Worm (Caenorhabditis elegans) whole organism, L4 larva: ENCODE results near the gene ttr-20.
A peak's percentile ranks its signal among the peaks of the same experiment; 100 is the strongest.

Experiments used
- F37D6.2 ChIP-seq: sonication (generic microtip); optimal IDR thresholded peaks from 2 replicates; lab custom pipeline; 2016; ENCODE audit warnings: mild to moderate bottlenecking, missing genetic modification characterization, missing compliant biosample characterization
- F49E8.2 ChIP-seq: sonication (generic microtip); optimal IDR thresholded peaks from 2 replicates; lab custom pipeline; 2016; ENCODE audit warnings: missing compliant biosample characterization, mild to moderate bottlenecking, missing genetic modification characterization, borderline replicate concordance
- R02D3.7 ChIP-seq: fragments of 150-350 bp; sonication (generic microtip); optimal IDR thresholded peaks from 3 replicates; lab custom pipeline; 2014; ENCODE audit warnings: missing biosample characterization, missing genetic modification characterization
- T26A8.4 ChIP-seq: fragments of 200-800 bp; sonication (Bioruptor generic); IDR thresholded peaks from 2 replicates; pipeline ENCODE4 v1.3.6; 2022; ENCODE audit warnings: missing genetic modification characterization, missing compliant biosample characterization
- Y75B8A.6 ChIP-seq: fragments of 200-800 bp; sonication (Bioruptor generic); IDR thresholded peaks from 2 replicates; pipeline ENCODE4 v1.3.6; 2022; ENCODE audit warnings: missing genetic modification reagents, missing genetic modification characterization, missing compliant biosample characterization
- aha-1 ChIP-seq: fragments of 150-350 bp; peaks from one replicate; lab custom pipeline; 2014; ENCODE audit warnings: missing biosample characterization, missing genetic modification characterization
- aly-2 ChIP-seq: sonication (generic microtip); optimal IDR thresholded peaks from 2 replicates; lab custom pipeline; 2018; ENCODE audit warnings: missing biosample characterization, missing genetic modification characterization
- ama-1 ChIP-seq: fragments of 150-350 bp; optimal IDR thresholded peaks from 2 replicates; lab custom pipeline; 2014; ENCODE audit warnings: inconsistent platforms, mixed read lengths
- arid-1 ChIP-seq: fragments of 200-800 bp; sonication (Bioruptor generic); conservative IDR thresholded peaks from 2 replicates; pipeline ENCODE4 v1.3.6; 2022; ENCODE audit warnings: missing genetic modification reagents, missing genetic modification characterization, missing compliant biosample characterization
- ceh-20 ChIP-seq: fragments of 200-800 bp; sonication (Bioruptor generic); IDR thresholded peaks from 2 replicates; pipeline ENCODE4 v1.3.6; 2022; ENCODE audit warnings: missing genetic modification reagents, missing genetic modification characterization, missing compliant biosample characterization
- ceh-32 ChIP-seq: sonication (generic microtip); optimal IDR thresholded peaks from 2 replicates; lab custom pipeline; 2016; ENCODE audit warnings: mild to moderate bottlenecking, missing genetic modification characterization, missing compliant biosample characterization; ENCODE audit not compliant: poor library complexity
- ceh-82 ChIP-seq: sonication (generic microtip); optimal IDR thresholded peaks from 2 replicates; lab custom pipeline; 2017; ENCODE audit warnings: missing biosample characterization, missing genetic modification characterization
- ces-1 ChIP-seq: fragments of 150-350 bp; sonication (generic microtip); optimal IDR thresholded peaks from 4 replicates; lab custom pipeline; 2014; ENCODE audit warnings: missing biosample characterization, missing genetic modification reagents, missing genetic modification characterization
- daf-16 ChIP-seq, 3 experiments: sonication (generic microtip); optimal IDR thresholded peaks; 2 replicates each; lab custom pipeline; 2016 to 2017; ENCODE audit warnings: missing genetic modification characterization in 3 of 3, missing genetic modification reagents in 3 of 3, mild to moderate bottlenecking in 2 of 3, missing compliant biosample characterization in 2 of 3, missing biosample characterization in 1 of 3, moderate library complexity in 1 of 3
- duxl-1 ChIP-seq: sonication (generic microtip); optimal IDR thresholded peaks from 2 replicates; lab custom pipeline; 2016; ENCODE audit warnings: mild to moderate bottlenecking, missing genetic modification characterization, moderate library complexity, missing compliant biosample characterization; ENCODE audit not compliant: poor library complexity
- egl-43 ChIP-seq: fragments of 200-800 bp; sonication (Bioruptor generic); IDR thresholded peaks from 2 replicates; pipeline ENCODE4 v1.3.6; 2022; ENCODE audit warnings: missing genetic modification reagents, missing genetic modification characterization, missing compliant biosample characterization
- fos-1 ChIP-seq: fragments of 150-350 bp; optimal IDR thresholded peaks from 2 replicates; lab custom pipeline; 2014; ENCODE audit warnings: missing biosample characterization, missing genetic modification characterization
- hmg-1.1 ChIP-seq: fragments of 200-800 bp; sonication (Bioruptor generic); IDR thresholded peaks from 2 replicates; pipeline ENCODE4 v1.3.6; 2022; ENCODE audit warnings: missing genetic modification reagents, missing genetic modification characterization, missing compliant biosample characterization
- lin-1 ChIP-seq: fragments of 200-800 bp; sonication (Bioruptor generic); IDR thresholded peaks from 2 replicates; pipeline ENCODE4 v1.3.6; 2022; ENCODE audit warnings: missing genetic modification reagents, missing genetic modification characterization, missing compliant biosample characterization
- lin-13 ChIP-seq: fragments of 150-350 bp; optimal IDR thresholded peaks from 2 replicates; lab custom pipeline; 2014; ENCODE audit warnings: missing biosample characterization, missing genetic modification reagents, missing genetic modification characterization
- lsy-2 ChIP-seq, 2 experiments: fragments of 150-350 bp in 1 of 2; sonication (generic microtip) in 1 of 2; optimal IDR thresholded peaks; 2 replicates each; lab custom pipeline; 2014 to 2017; ENCODE audit warnings: missing biosample characterization in 2 of 2, missing genetic modification characterization in 2 of 2
- madf-5 ChIP-seq, 2 experiments: fragments of 200-800 bp; sonication (Bioruptor generic); IDR thresholded peaks; 2 replicates each; pipeline ENCODE4 v1.3.6; 2022; ENCODE audit warnings: missing compliant biosample characterization in 2 of 2, missing genetic modification characterization in 2 of 2
- mdl-1 ChIP-seq, 2 experiments: fragments of 150-350 bp in 1 of 2; sonication (generic microtip) in 1 of 2; optimal IDR thresholded peaks; 2 replicates each; lab custom pipeline; 2014 to 2017; ENCODE audit warnings: missing biosample characterization in 2 of 2, missing genetic modification characterization in 2 of 2
- mdt-29 ChIP-seq: fragments of 200-800 bp; sonication (Bioruptor generic); IDR thresholded peaks from 2 replicates; pipeline ENCODE4 v1.3.6; 2022; ENCODE audit warnings: missing genetic modification reagents, missing genetic modification characterization, missing compliant biosample characterization
- mep-1 ChIP-seq: fragments of 150-350 bp; sonication (generic microtip); optimal IDR thresholded peaks from 3 replicates; lab custom pipeline; 2014; ENCODE audit warnings: missing biosample characterization, missing genetic modification characterization
- mes-2 ChIP-seq: sonication (generic microtip); optimal IDR thresholded peaks from 2 replicates; lab custom pipeline; 2016; ENCODE audit warnings: missing genotype, mild to moderate bottlenecking, missing genetic modification characterization, missing compliant biosample characterization; ENCODE audit not compliant: poor library complexity, severe bottlenecking
- mxl-2 ChIP-seq: fragments of 200-800 bp; sonication (Bioruptor generic); conservative IDR thresholded peaks from 2 replicates; pipeline ENCODE4 v1.3.6; 2022; ENCODE audit warnings: missing genetic modification reagents, missing genetic modification characterization, missing compliant biosample characterization
- nhr-11 ChIP-seq: fragments of 150-350 bp; optimal IDR thresholded peaks from 2 replicates; lab custom pipeline; 2014; ENCODE audit warnings: missing biosample characterization, missing genetic modification characterization
- nhr-111 ChIP-seq: fragments of 200-800 bp; sonication (Bioruptor generic); optimal IDR thresholded peaks from 2 replicates; lab custom pipeline; 2018; ENCODE audit warnings: mild to moderate bottlenecking, missing genetic modification characterization, missing compliant biosample characterization
- nhr-25 ChIP-seq: sonication (generic microtip); optimal IDR thresholded peaks from 2 replicates; lab custom pipeline; 2017; ENCODE audit warnings: missing genetic modification characterization, mild to moderate bottlenecking, missing compliant biosample characterization, antibody characterized with exemption, moderate library complexity, borderline replicate concordance; ENCODE audit not compliant: insufficient read depth
- nhr-42 ChIP-seq: fragments of 200-800 bp; sonication (Bioruptor generic); IDR thresholded peaks from 2 replicates; pipeline ENCODE4 v1.3.6; 2022; ENCODE audit warnings: missing genetic modification characterization, missing compliant biosample characterization
- nhr-48 ChIP-seq: sonication (generic microtip); optimal IDR thresholded peaks from 2 replicates; lab custom pipeline; 2016; ENCODE audit warnings: mild to moderate bottlenecking, missing genetic modification characterization, missing compliant biosample characterization
- nhr-6 ChIP-seq: fragments of 150-350 bp; optimal IDR thresholded peaks from 2 replicates; lab custom pipeline; 2014; ENCODE audit warnings: missing biosample characterization, missing genetic modification characterization
- pqm-1 ChIP-seq: sonication (generic microtip); optimal IDR thresholded peaks from 2 replicates; lab custom pipeline; 2017; ENCODE audit warnings: missing biosample characterization, missing genetic modification characterization
- rbr-2 ChIP-seq: sonication (generic microtip); optimal IDR thresholded peaks from 2 replicates; lab custom pipeline; 2016; ENCODE audit warnings: missing genotype, missing genetic modification characterization, missing compliant biosample characterization
- set-16 ChIP-seq: fragments of 200-800 bp; sonication (Bioruptor generic); IDR thresholded peaks from 2 replicates; pipeline ENCODE4 v1.3.6; 2022; ENCODE audit warnings: missing genetic modification reagents, missing genetic modification characterization, missing compliant biosample characterization
- tag-97 ChIP-seq: fragments of 200-800 bp; sonication (Bioruptor generic); IDR thresholded peaks from 2 replicates; pipeline ENCODE4 v1.3.6; 2022; ENCODE audit warnings: missing genetic modification characterization, missing compliant biosample characterization
- tra-1 ChIP-seq: fragments of 200-800 bp; sonication (Bioruptor generic); IDR thresholded peaks from 2 replicates; pipeline ENCODE4 v1.3.6; 2022; ENCODE audit warnings: missing genetic modification reagents, missing genetic modification characterization, missing compliant biosample characterization
- unc-39 ChIP-seq: sonication (generic microtip); optimal IDR thresholded peaks from 2 replicates; lab custom pipeline; 2017; ENCODE audit warnings: missing biosample characterization, missing genetic modification characterization
- zfp-2 ChIP-seq: sonication (generic microtip); optimal IDR thresholded peaks from 2 replicates; lab custom pipeline; 2016; ENCODE audit warnings: mild to moderate bottlenecking, missing genetic modification characterization, missing compliant biosample characterization
- zfp-3 ChIP-seq: fragments of 200-800 bp; sonication (Bioruptor generic); conservative IDR thresholded peaks from 2 replicates; pipeline ENCODE4 v1.3.6; 2022; ENCODE audit warnings: missing genetic modification reagents, missing genetic modification characterization, missing compliant biosample characterization
- zip-11 ChIP-seq: fragments of 200-800 bp; sonication (Bioruptor generic); IDR thresholded peaks from 2 replicates; pipeline ENCODE4 v1.3.6; 2022; ENCODE audit warnings: missing genetic modification characterization, missing compliant biosample characterization

The ttr-20 gene

ce11 chrIV:4218276-4218675 lies 28.3 kb upstream of the ttr-20 start:
- no peak for TF ChIP-seq Y75B8A.6 (GFP tag; lab: Robert Waterston, UW)
- peak; percentile 66; the same call in 1 of the 2 replicates for TF ChIP-seq T26A8.4 (GFP tag; lab: Robert Waterston, UW)
- TF ChIP-seq duxl-1 (tag; lab: Kevin White, UChicago): no peak

DNA sequence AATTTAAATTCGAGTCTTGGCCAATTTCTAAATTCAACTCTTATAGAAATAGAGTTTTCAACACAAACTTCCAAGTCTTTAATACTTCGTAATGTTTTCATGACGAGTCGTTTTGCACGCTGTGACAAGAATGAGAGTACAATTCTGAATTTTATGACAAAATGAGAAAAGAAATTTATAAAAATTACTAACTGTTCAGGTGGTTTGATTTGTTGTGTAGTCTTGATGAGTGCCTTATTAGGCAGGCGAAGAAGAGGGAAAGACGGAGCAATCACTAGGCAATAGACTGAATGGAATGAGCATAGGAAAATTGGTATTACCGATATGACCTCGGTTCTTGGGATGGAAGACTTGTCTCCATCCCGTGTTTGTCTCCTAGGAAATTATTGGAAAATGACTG lies 26.6 kb upstream of the ttr-20 start, which contains the start of gene F30B5.11:
TSS of gene F30B5.11 (minus strand) at position 101 of the 400 bp plus-strand sequence.
- no peak for TF ChIP-seq aly-2 (tag; lab: Kevin White, UChicago)
- TF ChIP-seq ces-1 (GFP tag; lab: Kevin White, UChicago): no peak
- no peak for TF ChIP-seq unc-39 (tag; lab: Kevin White, UChicago)
- no peak for TF ChIP-seq nhr-111 (GFP tag; lab: Kevin White, UChicago)
- no peak for TF ChIP-seq tag-97
- TF ChIP-seq set-16 (GFP tag; lab: Robert Waterston, UW): no peak

DNA sequence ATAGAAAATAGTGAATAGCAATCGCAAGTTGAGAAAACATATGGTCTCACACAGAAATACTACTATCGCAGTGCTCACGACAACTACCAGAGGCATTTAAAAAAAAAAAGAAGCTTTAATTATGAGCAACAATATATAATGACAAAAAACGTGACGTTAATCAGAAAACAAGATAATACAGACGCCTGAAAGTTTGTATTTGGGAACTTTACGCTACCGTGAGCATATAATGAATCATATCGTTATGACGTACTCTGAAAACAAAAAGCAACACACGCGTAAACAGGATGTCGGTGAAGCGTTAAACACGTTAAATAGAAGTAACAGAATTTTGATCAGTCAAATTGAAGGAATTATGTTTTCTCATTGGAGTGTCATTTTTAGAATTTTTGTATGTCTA lies 20.7 kb upstream of the ttr-20 start, which contains the start of gene srbc-71:
TSS of gene srbc-71 (minus strand) at position 101 of the 400 bp plus-strand sequence.
- TF ChIP-seq aha-1 (tag; lab: Kevin White, UChicago): peak; percentile 18
- TF ChIP-seq zip-11 (GFP tag; lab: Robert Waterston, UW): no peak

ce11 chrIV:4227917-4228316 lies 18.7 kb upstream of the ttr-20 start, which contains the start of gene srbc-70:
Gene srbc-70 (minus strand): TSS chrIV:4228017.
- TF ChIP-seq ceh-32 (tag; lab: Kevin White, UChicago) (no peak), madf-5 (GFP tag; IDR thresholded peaks at IDR 0.05; lab: Robert Waterston, UW) (no peak), rbr-2 (no peak), mdt-29 (no peak), F49E8.2 (tag; lab: Kevin White, UChicago) (no peak), zfp-2 (tag; lab: Kevin White, UChicago) (no peak)
- TF ChIP-seq, all 104 proteins: peak for 0

- TF ChIP-seq ama-1 (lab: Kevin White, UChicago) (peak; percentile 84), R02D3.7 (tag; lab: Kevin White, UChicago) (no peak), ceh-32 (tag; lab: Kevin White, UChicago) (no peak), ceh-20 (GFP tag; lab: Robert Waterston, UW) (no peak), mdl-1 (tag; optimal IDR thresholded peaks at IDR 0.05; lab: Kevin White, UChicago) (no peak), zfp-3 (GFP tag; lab: Robert Waterston, UW) (no peak), arid-1 (no peak), egl-43 (GFP tag; lab: Robert Waterston, UW) (peak; percentile 73; the same call in 1 of the 2 replicates), mxl-2 (no peak), tag-97 (no peak), nhr-48 (tag; lab: Kevin White, UChicago) (no peak), mep-1 (tag; lab: Kevin White, UChicago) (no peak), daf-16 (GFP tag; optimal IDR thresholded peaks at IDR 0.05; lab: Kevin White, UChicago) (no peak), daf-16 (tag; optimal IDR thresholded peaks at IDR 0.05; lab: Kevin White, UChicago) (no peak), lin-13 (GFP tag; lab: Kevin White, UChicago) (no peak), ceh-82 (tag; lab: Kevin White, UChicago) (no peak), fos-1 (no peak), T26A8.4 (GFP tag; lab: Robert Waterston, UW) (peak; percentile 67; the same call in 1 of the 2 replicates), F37D6.2 (tag; lab: Kevin White, UChicago) (no peak), lsy-2 (tag; optimal IDR thresholded peaks at IDR 0.05; lab: Kevin White, UChicago) (no peak), nhr-11 (tag; lab: Kevin White, UChicago) (no peak), pqm-1 (no peak), nhr-25 (tag; lab: Kevin White, UChicago) (no peak), nhr-6 (tag; lab: Kevin White, UChicago) (no peak), mes-2 (tag; lab: Kevin White, UChicago) (no peak), nhr-42 (GFP tag; lab: Robert Waterston, UW) (no peak), hmg-1.1 (GFP tag; lab: Robert Waterston, UW) (no peak), tra-1 (GFP tag; lab: Robert Waterston, UW) (no peak), lin-1 (GFP tag; lab: Robert Waterston, UW) (no peak)
Measured at ce11 chrIV:4235315-4236024, 11.1 kb upstream of the ttr-20 start, which contains the start of the genes zipt-2.2 and dpy-13. Gene zipt-2.2 (minus strand): TSS chrIV:4235365. Gene dpy-13 (plus strand): TSS chrIV:4235614.
